Worm (Caenorhabditis elegans): ENCODE results near the gene oig-8.

ce11 chrII:6615232-6616029 lies 33.5 kb downstream of the oig-8 start:
- no peak for TF ChIP-seq him-1 (tag; optimal IDR thresholded peaks at IDR 0.05)
- TF ChIP-seq dao-5 (tag; optimal IDR thresholded peaks at IDR 0.05) = no peak
